Fruit fly (Drosophila melanogaster) whole organism, embryonic: ENCODE results near the gene CG16779.

Experiments
- Aef1 ChIP-seq: fragments of 200-800 bp; sonication (Bioruptor generic); IDR thresholded peaks from 3 replicates; pipeline ENCODE4 v1.3.6; 2022; ENCODE audit warnings: missing biosample characterization, missing genetic modification characterization
- Asciz ChIP-seq: fragments of 200-800 bp; sonication (Bioruptor generic); optimal IDR thresholded peaks from 2 replicates; lab custom pipeline; 2017; ENCODE audit warnings: missing biosample characterization, mild to moderate bottlenecking, missing genetic modification characterization, missing genetic modification reagents
- Atf3 ChIP-seq: fragments of 200-800 bp; sonication (Bioruptor generic); optimal IDR thresholded peaks from 3 replicates; lab custom pipeline; 2016; ENCODE audit warnings: missing biosample characterization, missing genetic modification characterization
- CG11247 ChIP-seq: fragments of 200-800 bp; sonication (Bioruptor generic); IDR thresholded peaks from 2 replicates; pipeline ENCODE4 v1.3.6; 2022; ENCODE audit warnings: missing biosample characterization, missing genetic modification characterization
- CG12391 ChIP-seq: fragments of 200-800 bp; sonication (Bioruptor generic); optimal IDR thresholded peaks from 3 replicates; lab custom pipeline; 2018; ENCODE audit warnings: missing biosample characterization, mild to moderate bottlenecking, missing genetic modification characterization, moderate library complexity
- CG12659 ChIP-seq: fragments of 200-800 bp; sonication (Bioruptor generic); optimal IDR thresholded peaks from 3 replicates; lab custom pipeline; 2017; ENCODE audit warnings: mild to moderate bottlenecking, missing biosample characterization, missing genetic modification reagents, missing genetic modification characterization
- CG13296 ChIP-seq: fragments of 200-800 bp; sonication (Bioruptor generic); optimal IDR thresholded peaks from 3 replicates; lab custom pipeline; 2018; ENCODE audit warnings: missing biosample characterization, mild to moderate bottlenecking, missing genetic modification characterization
- CG14965 ChIP-seq: fragments of 200-800 bp; sonication (Bioruptor generic); optimal IDR thresholded peaks from 2 replicates; lab custom pipeline; 2016; ENCODE audit warnings: missing biosample characterization, missing genetic modification characterization, borderline replicate concordance
- CG15601 ChIP-seq: fragments of 200-800 bp; sonication (Bioruptor generic); optimal IDR thresholded peaks from 3 replicates; lab custom pipeline; 2019; ENCODE audit warnings: missing biosample characterization, mild to moderate bottlenecking, missing genetic modification characterization, moderate library complexity
- CG17568 ChIP-seq: fragments of 200-800 bp; sonication (Bioruptor generic); optimal IDR thresholded peaks from 2 replicates; lab custom pipeline; 2018; ENCODE audit warnings: missing biosample characterization, mild to moderate bottlenecking, missing genetic modification characterization, moderate library complexity
- CG18011 ChIP-seq: fragments of 200-800 bp; sonication (Bioruptor generic); optimal IDR thresholded peaks from 2 replicates; lab custom pipeline; 2017; ENCODE audit warnings: missing biosample characterization, missing genetic modification characterization, mild to moderate bottlenecking, moderate library complexity, missing genotype
- CG1832 ChIP-seq: fragments of 200-800 bp; sonication (Bioruptor generic); optimal IDR thresholded peaks from 2 replicates; lab custom pipeline; 2017; ENCODE audit warnings: missing biosample characterization, mild to moderate bottlenecking, missing genetic modification characterization, inconsistent platforms
- CG32767 ChIP-seq: fragments of 200-800 bp; sonication (Bioruptor generic); IDR thresholded peaks from 2 replicates; pipeline ENCODE4 v1.3.6; 2022; ENCODE audit warnings: missing biosample characterization, missing genetic modification characterization
- CG3281 ChIP-seq: fragments of 200-800 bp; sonication (Bioruptor generic); optimal IDR thresholded peaks from 3 replicates; lab custom pipeline; 2017; ENCODE audit warnings: missing biosample characterization, mild to moderate bottlenecking, missing genetic modification characterization
- CG6854 ChIP-seq: fragments of 200-800 bp; sonication (Bioruptor generic); optimal IDR thresholded peaks from 3 replicates; lab custom pipeline; 2017; ENCODE audit warnings: missing biosample characterization, mild to moderate bottlenecking, missing genetic modification characterization
- CG7556 ChIP-seq: fragments of 200-800 bp; sonication (Bioruptor generic); optimal IDR thresholded peaks from 2 replicates; lab custom pipeline; 2017; ENCODE audit warnings: missing biosample characterization, mild to moderate bottlenecking, missing genetic modification characterization
- CG8281 ChIP-seq: fragments of 200-800 bp; sonication (Bioruptor generic); optimal IDR thresholded peaks from 2 replicates; lab custom pipeline; 2018; ENCODE audit warnings: missing biosample characterization, mild to moderate bottlenecking, missing genetic modification characterization, moderate library complexity
- CHES-1-like ChIP-seq: fragments of 200-800 bp; sonication (Bioruptor generic); optimal IDR thresholded peaks from 2 replicates; lab custom pipeline; 2016; ENCODE audit warnings: missing biosample characterization, missing genetic modification characterization
- CrebB ChIP-seq: fragments of 200-800 bp; sonication (Bioruptor generic); optimal IDR thresholded peaks from 3 replicates; lab custom pipeline; 2018; ENCODE audit warnings: missing biosample characterization, mild to moderate bottlenecking, missing genetic modification characterization
- D ChIP-seq, 2 experiments: fragments of 200-800 bp in 1 of 2; fragments of >200 bp in 1 of 2; sonication (Bioruptor generic) in 1 of 2; optimal IDR thresholded peaks; 2 replicates in 1 of 2; 3 replicates in 1 of 2; lab custom pipeline; 2017; ENCODE audit warnings: mild to moderate bottlenecking in 1 of 2, missing biosample characterization in 1 of 2, missing genetic modification characterization in 1 of 2, missing genetic modification reagents in 1 of 2
- D19A ChIP-seq: fragments of 200-800 bp; optimal IDR thresholded peaks from 3 replicates; lab custom pipeline; 2019; ENCODE audit warnings: missing biosample characterization, mild to moderate bottlenecking, missing genetic modification characterization, moderate library complexity
- Eip74EF ChIP-seq, 2 experiments: fragments of 200-800 bp in 1 of 2; fragments of >200 bp in 1 of 2; sonication (Bioruptor generic) in 1 of 2; optimal IDR thresholded peaks; 2 replicates each; lab custom pipeline; 2017 to 2019; ENCODE audit warnings: missing biosample characterization in 2 of 2, missing genetic modification characterization in 2 of 2, mild to moderate bottlenecking in 1 of 2, moderate library complexity in 1 of 2
- Fer2 ChIP-seq: fragments of 200-800 bp; sonication (Bioruptor generic); optimal IDR thresholded peaks from 2 replicates; lab custom pipeline; 2018; ENCODE audit warnings: missing biosample characterization, mild to moderate bottlenecking, missing genetic modification characterization, moderate library complexity
- Fer3 ChIP-seq: fragments of 200-800 bp; sonication (Bioruptor generic); optimal IDR thresholded peaks from 2 replicates; lab custom pipeline; 2018; ENCODE audit warnings: missing biosample characterization, mild to moderate bottlenecking, missing genetic modification characterization, moderate library complexity
- Gug ChIP-seq: fragments of 200-800 bp; sonication (Bioruptor generic); IDR thresholded peaks from 4 replicates; pipeline ENCODE4 v1.3.6; 2022; ENCODE audit warnings: missing biosample characterization, missing genetic modification characterization
- Hmr ChIP-seq: fragments of 200-800 bp; sonication (Bioruptor generic); optimal IDR thresholded peaks from 3 replicates; lab custom pipeline; 2017; ENCODE audit warnings: mild to moderate bottlenecking, missing biosample characterization, missing genetic modification reagents, missing genetic modification characterization
- Max ChIP-seq: fragments of 200-800 bp; sonication (Bioruptor generic); optimal IDR thresholded peaks from 2 replicates; lab custom pipeline; 2016; ENCODE audit warnings: missing biosample characterization, mild to moderate bottlenecking, missing genetic modification characterization
- NC2β ChIP-seq: fragments of 200-800 bp; sonication (Bioruptor generic); optimal IDR thresholded peaks from 2 replicates; lab custom pipeline; 2016; ENCODE audit warnings: missing biosample characterization, missing genetic modification characterization
- NfI ChIP-seq: fragments of 200-800 bp; sonication (Bioruptor generic); optimal IDR thresholded peaks from 3 replicates; lab custom pipeline; 2018; ENCODE audit warnings: missing biosample characterization, mild to moderate bottlenecking, missing genetic modification characterization, moderate library complexity
- Ravus ChIP-seq: fragments of 200-800 bp; sonication (Bioruptor generic); IDR thresholded peaks from 2 replicates; pipeline ENCODE4 v1.3.6; 2022; ENCODE audit warnings: missing biosample characterization, missing genetic modification characterization
- Side ChIP-seq: fragments of 200-800 bp; sonication (Bioruptor generic); optimal IDR thresholded peaks from 2 replicates; lab custom pipeline; 2016; ENCODE audit warnings: missing biosample characterization, missing genetic modification characterization
- ash1 ChIP-seq: fragments of 200-800 bp; sonication (Bioruptor generic); optimal IDR thresholded peaks from 2 replicates; lab custom pipeline; 2018; ENCODE audit warnings: missing biosample characterization, mild to moderate bottlenecking, missing genetic modification characterization
- az2 ChIP-seq: fragments of 200-800 bp; sonication (Bioruptor generic); optimal IDR thresholded peaks from 3 replicates; lab custom pipeline; 2016; ENCODE audit warnings: missing biosample characterization, missing genetic modification characterization
- bcd ChIP-seq: fragments of 200-800 bp; sonication (Bioruptor generic); optimal IDR thresholded peaks from 2 replicates; lab custom pipeline; 2017; ENCODE audit warnings: missing biosample characterization, mild to moderate bottlenecking, missing genetic modification characterization
- fd64A ChIP-seq: fragments of 200-800 bp; sonication (Bioruptor generic); optimal IDR thresholded peaks from 3 replicates; lab custom pipeline; 2018; ENCODE audit warnings: missing biosample characterization, mild to moderate bottlenecking, missing genetic modification characterization
- ftz-f1 ChIP-seq: fragments of 200-800 bp; sonication (Bioruptor generic); optimal IDR thresholded peaks from 2 replicates; lab custom pipeline; 2016; ENCODE audit warnings: missing biosample characterization, missing genetic modification characterization
- gce ChIP-seq: fragments of 200-800 bp; sonication (Bioruptor generic); IDR thresholded peaks from 3 replicates; pipeline ENCODE4 v1.3.6; 2022; ENCODE audit warnings: missing biosample characterization, missing genetic modification characterization
- gsb ChIP-seq: fragments of 200-800 bp; sonication (Bioruptor generic); IDR thresholded peaks from 2 replicates; pipeline ENCODE4 v1.3.6; 2022; ENCODE audit warnings: missing biosample characterization, missing genetic modification characterization
- h ChIP-seq: fragments of >200 bp; optimal IDR thresholded peaks from 2 replicates; lab custom pipeline; 2017
- her ChIP-seq: fragments of 200-800 bp; sonication (Bioruptor generic); optimal IDR thresholded peaks from 2 replicates; lab custom pipeline; 2016; ENCODE audit warnings: missing biosample characterization, missing genetic modification characterization
- kni ChIP-seq: fragments of 200-800 bp; sonication (Bioruptor generic); optimal IDR thresholded peaks from 3 replicates; lab custom pipeline; 2017; ENCODE audit warnings: mild to moderate bottlenecking, missing biosample characterization, missing genetic modification reagents, missing genetic modification characterization
- mirr ChIP-seq: fragments of 200-800 bp; sonication (Bioruptor generic); optimal IDR thresholded peaks from 3 replicates; lab custom pipeline; 2018; ENCODE audit warnings: missing biosample characterization, mild to moderate bottlenecking, missing genetic modification characterization
- otp ChIP-seq: fragments of 200-800 bp; sonication (Bioruptor generic); IDR thresholded peaks from 3 replicates; pipeline ENCODE4, ENCODE4 v1.3.6; 2022; ENCODE audit warnings: missing biosample characterization, missing genetic modification characterization
- pum ChIP-seq: fragments of 200-800 bp; sonication (Bioruptor generic); optimal IDR thresholded peaks from 2 replicates; lab custom pipeline; 2016; ENCODE audit warnings: missing biosample characterization, missing genetic modification characterization
- sisA ChIP-seq: fragments of 200-800 bp; sonication (Bioruptor generic); IDR thresholded peaks from 2 replicates; pipeline ENCODE4 v1.3.6; 2022; ENCODE audit warnings: missing biosample characterization, missing genetic modification characterization
- sug ChIP-seq: fragments of 200-800 bp; optimal IDR thresholded peaks from 2 replicates; lab custom pipeline; 2019; ENCODE audit warnings: missing biosample characterization, mild to moderate bottlenecking, missing genetic modification characterization, moderate library complexity
- trh ChIP-seq: fragments of 200-800 bp; sonication (Bioruptor generic); optimal IDR thresholded peaks from 2 replicates; lab custom pipeline; 2016; ENCODE audit warnings: missing biosample characterization, missing genetic modification characterization
- unc-4 ChIP-seq: fragments of 200-800 bp; sonication (Bioruptor generic); IDR thresholded peaks from 2 replicates; pipeline ENCODE4 v1.3.6; 2022; ENCODE audit warnings: missing biosample characterization, missing genetic modification characterization; ENCODE audit not compliant: partially characterized antibody
- unpg ChIP-seq: fragments of 200-800 bp; sonication (Bioruptor generic); optimal IDR thresholded peaks from 3 replicates; lab custom pipeline; 2018; ENCODE audit warnings: missing biosample characterization, mild to moderate bottlenecking, missing genetic modification characterization, moderate library complexity

Gene CG16779

dm6 chr3R:9417577-9418334 lies 75.7 kb downstream of the CG16779 start, which contains the start of gene ps (continued):
- TF ChIP-seq D19A (tag; lab: Kevin White, UChicago), result peak; percentile 51
- TF ChIP-seq CG18011 (GFP tag; lab: Kevin White, UChicago), result peak; percentile 5
- TF ChIP-seq unpg (GFP tag; lab: Kevin White, UChicago), result peak; percentile 16
- TF ChIP-seq h (lab: Kevin White, UChicago), result no peak
- no peak for TF ChIP-seq fd64A (GFP tag; lab: Kevin White, UChicago)
- TF ChIP-seq bcd, result no peak
- peak; percentile 6 for TF ChIP-seq Max (GFP tag; lab: Kevin White, UChicago)
- TF ChIP-seq CG3281 (GFP tag; lab: Kevin White, UChicago), result peak; percentile 31
- TF ChIP-seq Asciz (GFP tag; lab: Kevin White, UChicago), result peak; percentile 3
- no peak for TF ChIP-seq ftz-f1
- peak; percentile 27 for TF ChIP-seq CG17568
- TF ChIP-seq Fer3 (tag; lab: Kevin White, UChicago), result peak; percentile 27
- no peak for TF ChIP-seq CG7556 (GFP tag; lab: Kevin White, UChicago)
- no peak for TF ChIP-seq trh
- TF ChIP-seq CG13296 (GFP tag; lab: Kevin White, UChicago), result peak; percentile 50
- no peak for TF ChIP-seq ash1 (GFP tag; lab: Kevin White, UChicago)
- peak; percentile 64 for TF ChIP-seq CG8281 (tag; lab: Kevin White, UChicago)
- no peak for TF ChIP-seq sisA (GFP tag; lab: Robert Waterston, UW)
- TF ChIP-seq otp, result no peak
- no peak for TF ChIP-seq CG14965 (GFP tag; lab: Kevin White, UChicago)
- TF ChIP-seq CG15601 (tag; lab: Kevin White, UChicago), result peak; percentile 1
- TF ChIP-seq pum (GFP tag; lab: Kevin White, UChicago), result no peak
- TF ChIP-seq NfI (GFP tag; lab: Kevin White, UChicago), result peak; percentile 50
- no peak for TF ChIP-seq Hmr (GFP tag; lab: Kevin White, UChicago)
- TF ChIP-seq unc-4 (GFP tag; lab: Robert Waterston, UW), result no peak
- no peak for TF ChIP-seq Fer2 (tag; lab: Kevin White, UChicago)
- TF ChIP-seq Gug (GFP tag; lab: Robert Waterston, UW), result 0 out of 4 replicates have a peak, but pooled peaks have one; percentile 18
- peak; percentile 51 for TF ChIP-seq sug (tag; lab: Kevin White, UChicago)
- no peak for TF ChIP-seq Side (GFP tag; lab: Kevin White, UChicago)
- peak; percentile 12 for TF ChIP-seq CG12659 (GFP tag; lab: Kevin White, UChicago)
- no peak for TF ChIP-seq CG1832
- peak; percentile 35 for TF ChIP-seq mirr (GFP tag; lab: Kevin White, UChicago)
- TF ChIP-seq CHES-1-like, result peak; percentile 22
- peak; percentile 42 for TF ChIP-seq her (GFP tag; lab: Kevin White, UChicago)
- TF ChIP-seq Aef1, result no peak
- no peak for TF ChIP-seq Ravus (GFP tag; lab: Robert Waterston, UW)
- TF ChIP-seq Eip74EF (GFP tag; optimal IDR thresholded peaks at IDR 0.05; lab: Kevin White, UChicago), result no peak
- no peak for TF ChIP-seq gce
- no peak for TF ChIP-seq D (optimal IDR thresholded peaks at IDR 0.05; lab: Kevin White, UChicago)
- no peak for TF ChIP-seq D (GFP tag; optimal IDR thresholded peaks at IDR 0.05; lab: Kevin White, UChicago)
- no peak for TF ChIP-seq Atf3
- TF ChIP-seq NC2β (GFP tag; lab: Kevin White, UChicago), result no peak
- TF ChIP-seq gsb (GFP tag; lab: Robert Waterston, UW), result no peak
- no peak for TF ChIP-seq CG11247 (GFP tag; lab: Robert Waterston, UW)
- no peak for TF ChIP-seq az2
- peak; percentile 91 for TF ChIP-seq kni (GFP tag; lab: Kevin White, UChicago)
- peak; percentile 29 for TF ChIP-seq CrebB (tag; lab: Kevin White, UChicago)
- peak; percentile 49 for TF ChIP-seq CG6854 (GFP tag; lab: Kevin White, UChicago)
- no peak for TF ChIP-seq CG32767 (GFP tag; lab: Robert Waterston, UW)
- no peak for TF ChIP-seq CG12391 (tag; lab: Kevin White, UChicago)
